Worm (Caenorhabditis elegans) whole organism, mixed stage, embryonic: ENCODE measurements around the gene eng-1.

Experiments used
- bed-3 ChIP-seq: fragments of 200-800 bp; sonication (Bioruptor generic); optimal IDR thresholded peaks from 3 replicates; lab custom pipeline; 2018; ENCODE audit warnings: mild to moderate bottlenecking, missing genetic modification characterization, moderate library complexity, missing compliant biosample characterization
- cnd-1 ChIP-seq: fragments of 200-800 bp; sonication (Bioruptor generic); optimal IDR thresholded peaks from 2 replicates; lab custom pipeline; 2018; ENCODE audit warnings: mild to moderate bottlenecking, missing genetic modification characterization, missing compliant biosample characterization
- elt-1 ChIP-seq: sonication (generic microtip); optimal IDR thresholded peaks from 2 replicates; lab custom pipeline; 2017; ENCODE audit warnings: missing genetic modification characterization, mild to moderate bottlenecking, missing compliant biosample characterization, antibody characterized with exemption, moderate library complexity, borderline replicate concordance; ENCODE audit not compliant: insufficient read depth
- lin-32 ChIP-seq: fragments of 200-800 bp; sonication (Bioruptor generic); optimal IDR thresholded peaks from 2 replicates; lab custom pipeline; 2018; ENCODE audit warnings: mild to moderate bottlenecking, missing genetic modification characterization, missing compliant biosample characterization
- mep-1 ChIP-seq: fragments of 150-350 bp; optimal IDR thresholded peaks from 2 replicates; lab custom pipeline; 2017; ENCODE audit warnings: missing biosample characterization, missing genetic modification reagents, missing genetic modification characterization, inconsistent platforms
- nhr-12 ChIP-seq: fragments of 150-350 bp; optimal IDR thresholded peaks from 2 replicates; lab custom pipeline; 2014; ENCODE audit warnings: missing biosample characterization, missing genetic modification characterization
- nhr-237 ChIP-seq: fragments of 150-350 bp; optimal IDR thresholded peaks from 2 replicates; lab custom pipeline; 2014; ENCODE audit warnings: missing biosample characterization, missing genetic modification characterization
- nhr-76 ChIP-seq: sonication (generic microtip); optimal IDR thresholded peaks from 2 replicates; lab custom pipeline; 2017; ENCODE audit warnings: missing biosample characterization, missing genetic modification characterization
- pha-4 ChIP-seq: fragments of 150-350 bp; optimal IDR thresholded peaks from 2 replicates; lab custom pipeline; 2018; ENCODE audit warnings: missing biosample characterization, missing genetic modification reagents, missing genetic modification characterization

DNA sequence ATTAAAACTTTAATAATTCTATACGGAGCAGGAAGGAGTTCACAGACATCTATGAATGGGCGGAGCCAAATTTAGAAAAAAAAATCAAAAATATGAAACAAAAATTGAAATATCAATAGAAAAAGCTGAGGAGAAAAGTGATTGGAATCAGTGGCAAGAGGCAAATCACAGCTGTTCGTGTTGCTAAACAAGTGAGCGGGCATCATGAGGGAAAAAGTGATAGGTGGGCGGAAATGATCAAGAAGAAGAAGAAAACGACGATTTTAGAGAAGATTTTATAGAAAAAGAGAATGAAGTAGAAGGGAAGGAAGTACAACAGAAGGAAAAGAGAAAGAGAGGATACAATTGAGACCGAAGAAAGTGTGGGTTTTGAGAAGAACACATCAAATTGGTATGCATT lies 30.3 kb upstream of the eng-1 start:
- no peak for TF ChIP-seq lin-32 (GFP tag; lab: Kevin White, UChicago)
- TF ChIP-seq nhr-237, result no peak
- TF ChIP-seq nhr-12 (tag; lab: Kevin White, UChicago), result no peak
- TF ChIP-seq cnd-1, result no peak
- no peak for TF ChIP-seq mep-1 (tag; lab: Kevin White, UChicago)
- no peak for TF ChIP-seq pha-4 (tag; lab: Kevin White, UChicago)
- no peak for TF ChIP-seq nhr-76 (tag; lab: Kevin White, UChicago)
- TF ChIP-seq bed-3 (GFP tag; lab: Kevin White, UChicago), result no peak
- no peak for TF ChIP-seq elt-1
